Fruit fly (Drosophila melanogaster) whole organism, embryonic: ENCODE measurements around the gene ATPsynepsilonL.

Experiments
- Adf1 ChIP-seq: fragments of 200-800 bp; sonication (Bioruptor generic); IDR thresholded peaks from 2 replicates; pipeline ENCODE4 v1.3.6; 2022; ENCODE audit warnings: missing biosample characterization, missing genetic modification characterization
- Atf3 ChIP-seq: fragments of 200-800 bp; sonication (Bioruptor generic); optimal IDR thresholded peaks from 3 replicates; lab custom pipeline; 2016; ENCODE audit warnings: missing biosample characterization, missing genetic modification characterization
- Atf6 ChIP-seq: fragments of 200-800 bp; sonication (Bioruptor generic); IDR thresholded peaks from 2 replicates; pipeline ENCODE4 v1.3.6; 2022; ENCODE audit warnings: missing biosample characterization, missing genetic modification characterization
- Bteb2 ChIP-seq: fragments of 200-800 bp; sonication (Bioruptor generic); optimal IDR thresholded peaks from 2 replicates; lab custom pipeline; 2016; ENCODE audit warnings: missing biosample characterization, missing genetic modification characterization
- CG10366 ChIP-seq: fragments of 200-800 bp; sonication (Bioruptor generic); IDR thresholded peaks from 2 replicates; pipeline ENCODE4 v1.3.6; 2022; ENCODE audit warnings: missing biosample characterization, missing genetic modification characterization
- CG10462 ChIP-seq: fragments of 200-800 bp; sonication (Bioruptor generic); optimal IDR thresholded peaks from 2 replicates; lab custom pipeline; 2016; ENCODE audit warnings: missing biosample characterization, missing genetic modification characterization
- CG11504 ChIP-seq: fragments of 200-800 bp; sonication (Bioruptor generic); optimal IDR thresholded peaks from 3 replicates; lab custom pipeline; 2019; ENCODE audit warnings: missing biosample characterization, mild to moderate bottlenecking, missing genetic modification characterization, moderate library complexity
- CG12071 ChIP-seq: fragments of 200-800 bp; sonication (Bioruptor generic); optimal IDR thresholded peaks from 3 replicates; lab custom pipeline; 2018; ENCODE audit warnings: missing biosample characterization, mild to moderate bottlenecking, missing genetic modification characterization
- CG12219 ChIP-seq: fragments of 200-800 bp; sonication (Bioruptor generic); optimal IDR thresholded peaks from 3 replicates; lab custom pipeline; 2018; ENCODE audit warnings: missing biosample characterization, mild to moderate bottlenecking, missing genetic modification characterization
- CG12769 ChIP-seq: fragments of 200-800 bp; sonication (Bioruptor generic); optimal IDR thresholded peaks from 2 replicates; lab custom pipeline; 2019; ENCODE audit warnings: missing biosample characterization, mild to moderate bottlenecking, missing genetic modification characterization, moderate library complexity
- CG15696 ChIP-seq: fragments of 200-800 bp; sonication (Bioruptor generic); optimal IDR thresholded peaks from 2 replicates; lab custom pipeline; 2019; ENCODE audit warnings: missing biosample characterization, mild to moderate bottlenecking, missing genetic modification characterization, moderate library complexity
- CG1603 ChIP-seq: fragments of 200-800 bp; sonication (Bioruptor generic); optimal IDR thresholded peaks from 2 replicates; lab custom pipeline; 2019; ENCODE audit warnings: missing biosample characterization, mild to moderate bottlenecking, missing genetic modification characterization, moderate library complexity
- CG16813 ChIP-seq: fragments of 200-800 bp; sonication (Bioruptor generic); IDR thresholded peaks from 3 replicates; pipeline ENCODE4 v1.3.6; 2022; ENCODE audit warnings: missing biosample characterization, missing genetic modification characterization; ENCODE audit not compliant: partially characterized antibody
- CG17385 ChIP-seq: fragments of 200-800 bp; sonication (Bioruptor generic); optimal IDR thresholded peaks from 3 replicates; lab custom pipeline; 2018; ENCODE audit warnings: missing biosample characterization, mild to moderate bottlenecking, missing genetic modification characterization
- CG2116 ChIP-seq: fragments of 200-800 bp; sonication (Bioruptor generic); optimal IDR thresholded peaks from 3 replicates; lab custom pipeline; 2018; ENCODE audit warnings: missing biosample characterization, mild to moderate bottlenecking, missing genetic modification characterization
- CG2129 ChIP-seq: fragments of 200-800 bp; sonication (Bioruptor generic); IDR thresholded peaks from 2 replicates; pipeline ENCODE4 v1.3.6; 2022; ENCODE audit warnings: missing biosample characterization, missing genetic modification characterization; ENCODE audit not compliant: partially characterized antibody
- CG32532 ChIP-seq: fragments of 200-800 bp; sonication (Bioruptor generic); IDR thresholded peaks from 2 replicates; pipeline ENCODE4 v1.3.6; 2022; ENCODE audit warnings: missing biosample characterization, missing genetic modification characterization
- CG6813 ChIP-seq: fragments of 200-800 bp; sonication (Bioruptor generic); optimal IDR thresholded peaks from 2 replicates; lab custom pipeline; 2017; ENCODE audit warnings: missing biosample characterization, missing genetic modification characterization, mild to moderate bottlenecking, moderate library complexity, missing genetic modification reagents
- CG7963 ChIP-seq: fragments of 200-800 bp; sonication (Bioruptor generic); IDR thresholded peaks from 3 replicates; pipeline ENCODE4 v1.3.6; 2022; ENCODE audit warnings: missing biosample characterization, missing genetic modification characterization; ENCODE audit not compliant: partially characterized antibody
- CG8089 ChIP-seq: fragments of 200-800 bp; sonication (Bioruptor generic); optimal IDR thresholded peaks from 3 replicates; lab custom pipeline; 2016; ENCODE audit warnings: missing biosample characterization, missing genetic modification characterization
- Dbx ChIP-seq: fragments of 200-800 bp; sonication (Bioruptor generic); IDR thresholded peaks from 3 replicates; pipeline ENCODE4 v1.3.6; 2022; ENCODE audit warnings: missing biosample characterization, missing genetic modification characterization
- Deaf1 ChIP-seq: fragments of 200-800 bp; optimal IDR thresholded peaks from 3 replicates; lab custom pipeline; 2019; ENCODE audit warnings: missing biosample characterization, mild to moderate bottlenecking, missing genetic modification characterization, moderate library complexity
- Dref ChIP-seq: fragments of 200-800 bp; sonication (Bioruptor generic); IDR thresholded peaks from 2 replicates; pipeline ENCODE4 v1.3.6; 2022; ENCODE audit warnings: missing biosample characterization, missing genetic modification characterization
- H2.0 ChIP-seq: fragments of 200-800 bp; sonication (Bioruptor generic); IDR thresholded peaks from 2 replicates; pipeline ENCODE4 v1.3.6; 2022; ENCODE audit warnings: missing biosample characterization, missing genetic modification characterization
- Hr3 ChIP-seq: fragments of 200-800 bp; sonication (Bioruptor generic); optimal IDR thresholded peaks from 3 replicates; lab custom pipeline; 2016; ENCODE audit warnings: missing biosample characterization, missing genetic modification characterization
- MTF-1 ChIP-seq: fragments of 200-800 bp; sonication (Bioruptor generic); optimal IDR thresholded peaks from 2 replicates; lab custom pipeline; 2018; ENCODE audit warnings: missing biosample characterization, mild to moderate bottlenecking, missing genetic modification characterization, borderline replicate concordance
- Med ChIP-seq: fragments of 200-800 bp; sonication (Bioruptor generic); peaks from one replicate; lab custom pipeline; 2016; ENCODE audit warnings: missing biosample characterization, missing genetic modification characterization, mild to moderate bottlenecking, inconsistent platforms, moderate library complexity
- NK7.1 ChIP-seq: fragments of 200-800 bp; sonication (Bioruptor generic); optimal IDR thresholded peaks from 3 replicates; lab custom pipeline; 2016; ENCODE audit warnings: missing biosample characterization, missing genetic modification characterization
- Nf-YB ChIP-seq: fragments of 200-800 bp; sonication (Bioruptor generic); optimal IDR thresholded peaks from 3 replicates; lab custom pipeline; 2019; ENCODE audit warnings: missing biosample characterization, mild to moderate bottlenecking, missing genetic modification characterization, moderate library complexity
- PHDP ChIP-seq: fragments of 200-800 bp; sonication (Bioruptor generic); optimal IDR thresholded peaks from 3 replicates; lab custom pipeline; 2018; ENCODE audit warnings: missing biosample characterization, mild to moderate bottlenecking, missing genetic modification characterization, moderate library complexity
- Xrp1 ChIP-seq: fragments of 200-800 bp; sonication (Bioruptor generic); IDR thresholded peaks from 2 replicates; pipeline ENCODE4 v1.3.6; 2022; ENCODE audit warnings: missing biosample characterization, missing genetic modification characterization
- bbx ChIP-seq: fragments of 200-800 bp; sonication (Bioruptor generic); IDR thresholded peaks from 2 replicates; pipeline ENCODE4 v1.3.6; 2022; ENCODE audit warnings: missing biosample characterization, missing genetic modification characterization; ENCODE audit not compliant: partially characterized antibody
- btn ChIP-seq: fragments of 200-800 bp; sonication (Bioruptor generic); optimal IDR thresholded peaks from 2 replicates; lab custom pipeline; 2016; ENCODE audit warnings: missing biosample characterization, missing genetic modification characterization
- chinmo ChIP-seq: fragments of 200-800 bp; sonication (Bioruptor generic); IDR thresholded peaks from 4 replicates; pipeline ENCODE4 v1.3.6; 2022; ENCODE audit warnings: missing biosample characterization, missing genetic modification characterization; ENCODE audit not compliant: partially characterized antibody
- crp ChIP-seq, 2 experiments: fragments of 200-800 bp; sonication (Bioruptor generic); optimal IDR thresholded peaks; 2 replicates in 1 of 2; 3 replicates in 1 of 2; lab custom pipeline; 2017; ENCODE audit warnings: missing biosample characterization in 2 of 2, missing genetic modification characterization in 2 of 2, mild to moderate bottlenecking in 1 of 2, moderate library complexity in 1 of 2
- gcm2 ChIP-seq: fragments of 200-800 bp; sonication (Bioruptor generic); optimal IDR thresholded peaks from 2 replicates; lab custom pipeline; 2016; ENCODE audit warnings: missing biosample characterization, missing genetic modification characterization
- nerfin-2 ChIP-seq: fragments of 200-800 bp; sonication (Bioruptor generic); IDR thresholded peaks from 2 replicates; pipeline ENCODE4 v1.3.6; 2022; ENCODE audit warnings: missing biosample characterization, missing genetic modification characterization; ENCODE audit not compliant: partially characterized antibody
- oc ChIP-seq: fragments of 200-800 bp; sonication (Bioruptor generic); optimal IDR thresholded peaks from 2 replicates; lab custom pipeline; 2018; ENCODE audit warnings: missing biosample characterization, mild to moderate bottlenecking, missing genetic modification characterization, moderate library complexity
- repo ChIP-seq: fragments of 200-800 bp; sonication (Bioruptor generic); optimal IDR thresholded peaks from 2 replicates; lab custom pipeline; 2016; ENCODE audit warnings: missing biosample characterization, missing genetic modification characterization
- row ChIP-seq: fragments of 200-800 bp; sonication (Bioruptor generic); IDR thresholded peaks from 3 replicates; pipeline ENCODE4 v1.3.6; 2022; ENCODE audit warnings: missing biosample characterization, missing genetic modification characterization
- schlank ChIP-seq: fragments of 200-800 bp; sonication (Bioruptor generic); optimal IDR thresholded peaks from 2 replicates; lab custom pipeline; 2018; ENCODE audit warnings: missing biosample characterization, mild to moderate bottlenecking, missing genetic modification characterization
- sens-2 ChIP-seq: fragments of 200-800 bp; sonication (Bioruptor generic); IDR thresholded peaks from 2 replicates; pipeline ENCODE4 v1.3.6; 2022; ENCODE audit warnings: missing biosample characterization, missing genetic modification characterization
- sna ChIP-seq: fragments of 200-800 bp; sonication (Bioruptor generic); IDR thresholded peaks from 2 replicates; pipeline ENCODE4 v1.3.6; 2022; ENCODE audit warnings: missing biosample characterization, missing genetic modification characterization; ENCODE audit not compliant: partially characterized antibody
- sr ChIP-seq: fragments of 200-800 bp; sonication (Bioruptor generic); IDR thresholded peaks from 3 replicates; pipeline ENCODE4 v1.3.6; 2022; ENCODE audit warnings: missing biosample characterization, missing genetic modification characterization
- tna ChIP-seq: fragments of 200-800 bp; sonication (Bioruptor generic); IDR thresholded peaks from 2 replicates; pipeline ENCODE4 v1.3.6; 2022; ENCODE audit warnings: missing biosample characterization, missing genetic modification characterization; ENCODE audit not compliant: partially characterized antibody
- vvl ChIP-seq: fragments of 200-800 bp; sonication (Bioruptor generic); IDR thresholded peaks from 2 replicates; pipeline ENCODE4 v1.3.6; 2022; ENCODE audit warnings: missing biosample characterization, missing genetic modification characterization
- wdn ChIP-seq: fragments of 200-800 bp; sonication (Bioruptor generic); IDR thresholded peaks from 2 replicates; pipeline ENCODE4 v1.3.6; 2022; ENCODE audit warnings: missing biosample characterization, missing genetic modification characterization
- wor ChIP-seq: fragments of 200-800 bp; sonication (Bioruptor generic); IDR thresholded peaks from 2 replicates; pipeline ENCODE4 v1.3.6; 2022; ENCODE audit warnings: missing biosample characterization, missing genetic modification characterization
- z ChIP-seq: fragments of 200-800 bp; sonication (Bioruptor generic); IDR thresholded peaks from 3 replicates; pipeline ENCODE4 v1.3.6; 2022; ENCODE audit warnings: missing biosample characterization, missing genetic modification characterization

ATPsynepsilonL gene

dm6 chr3R:10108289-10108928, 13.2 kb upstream of the ATPsynepsilonL start:
- peak; percentile 4 for TF ChIP-seq CG12769 (tag; lab: Kevin White, UChicago)
- TF ChIP-seq CG12071, result no peak
- peak; percentile 94 for TF ChIP-seq sr
- TF ChIP-seq CG10366 (GFP tag; lab: Robert Waterston, UW), result no peak
- peak; percentile 3 for TF ChIP-seq CG2116 (GFP tag; lab: Kevin White, UChicago)
- 0 out of 2 replicates have a peak, but pooled peaks have one; percentile 27 for TF ChIP-seq nerfin-2 (GFP tag; lab: Robert Waterston, UW)
- TF ChIP-seq repo, result no peak
- no peak for TF ChIP-seq H2.0 (GFP tag; lab: Robert Waterston, UW)
- no peak for TF ChIP-seq CG32532
- no peak for TF ChIP-seq wor (GFP tag; lab: Robert Waterston, UW)
- TF ChIP-seq MTF-1 (GFP tag; lab: Kevin White, UChicago), result no peak
- no peak for TF ChIP-seq gcm2 (GFP tag; lab: Kevin White, UChicago)
- TF ChIP-seq schlank (tag; lab: Kevin White, UChicago), result no peak
- TF ChIP-seq Bteb2 (GFP tag; lab: Kevin White, UChicago), result no peak
- TF ChIP-seq btn (GFP tag; lab: Kevin White, UChicago), result no peak
- TF ChIP-seq CG7963 (GFP tag; lab: Robert Waterston, UW), result 0 out of 3 replicates have a peak, but pooled peaks have one; percentile 11
- no peak for TF ChIP-seq Atf3 (GFP tag; lab: Kevin White, UChicago)
- TF ChIP-seq CG1603 (tag; lab: Kevin White, UChicago), result no peak
- no peak for TF ChIP-seq sna (GFP tag; lab: Robert Waterston, UW)
- peak; percentile 46; the same call in 1 of the 2 replicates for TF ChIP-seq bbx (GFP tag; lab: Robert Waterston, UW)
- no peak for TF ChIP-seq Dref (GFP tag; lab: Robert Waterston, UW)
- TF ChIP-seq Nf-YB, result peak; percentile 56
- TF ChIP-seq Deaf1 (tag; lab: Kevin White, UChicago), result peak; percentile 24
- no peak for TF ChIP-seq Dbx
- no peak for TF ChIP-seq crp (GFP tag; optimal IDR thresholded peaks at IDR 0.05; lab: Kevin White, UChicago)
- TF ChIP-seq CG17385 (GFP tag; lab: Kevin White, UChicago), result peak; percentile 37
- no peak for TF ChIP-seq CG8089 (GFP tag; lab: Kevin White, UChicago)
- TF ChIP-seq Atf6 (GFP tag; lab: Robert Waterston, UW), result no peak
- no peak for TF ChIP-seq tna (GFP tag; lab: Robert Waterston, UW)
- peak; percentile 37; the same call in 2 of the 3 replicates for TF ChIP-seq row (GFP tag; lab: Robert Waterston, UW)
- no peak for TF ChIP-seq PHDP (tag; lab: Kevin White, UChicago)
- no peak for TF ChIP-seq oc
- no peak for TF ChIP-seq CG15696 (tag; lab: Kevin White, UChicago)
- 0 out of 2 replicates have a peak, but pooled peaks have one; percentile 15 for TF ChIP-seq vvl (GFP tag; lab: Robert Waterston, UW)
- no peak for TF ChIP-seq CG2129
- TF ChIP-seq sens-2 (GFP tag; lab: Robert Waterston, UW), result no peak
- no peak for TF ChIP-seq NK7.1 (GFP tag; lab: Kevin White, UChicago)
- TF ChIP-seq Adf1 (GFP tag; lab: Robert Waterston, UW), result peak; percentile 97
- TF ChIP-seq CG10462 (GFP tag; lab: Kevin White, UChicago), result no peak
- TF ChIP-seq Xrp1 (GFP tag; lab: Robert Waterston, UW), result no peak
- TF ChIP-seq chinmo (GFP tag; lab: Robert Waterston, UW), result peak; percentile 29; the same call in 1 of the 4 replicates
- peak; percentile 82 for TF ChIP-seq z
- no peak for TF ChIP-seq CG12219 (GFP tag; lab: Kevin White, UChicago)
- no peak for TF ChIP-seq CG16813 (GFP tag; lab: Robert Waterston, UW)
- TF ChIP-seq Med, result peak; percentile 64
- TF ChIP-seq Hr3 (GFP tag; lab: Kevin White, UChicago), result no peak
- 0 out of 2 replicates have a peak, but pooled peaks have one; percentile 9 for TF ChIP-seq wdn (GFP tag; lab: Robert Waterston, UW)
- TF ChIP-seq CG11504, result no peak
- TF ChIP-seq CG6813 (GFP tag; lab: Kevin White, UChicago), result no peak
